Worm (Caenorhabditis elegans) whole organism, L3 larva: ENCODE results near the gene T11G6.3.

Experiments used
- aly-2 ChIP-seq: fragments of 150-350 bp; optimal IDR thresholded peaks from 2 replicates; lab custom pipeline; 2014; ENCODE audit warnings: missing biosample characterization, missing genetic modification characterization
- ceh-16 ChIP-seq: sonication (generic microtip); optimal IDR thresholded peaks from 2 replicates; lab custom pipeline; 2017; ENCODE audit warnings: missing biosample characterization, missing genetic modification characterization
- ceh-28 ChIP-seq: fragments of 150-350 bp; optimal IDR thresholded peaks from 2 replicates; lab custom pipeline; 2014; ENCODE audit warnings: missing biosample characterization, missing genetic modification reagents, missing genetic modification characterization
- ceh-82 ChIP-seq: fragments of 150-350 bp; optimal IDR thresholded peaks from 2 replicates; lab custom pipeline; 2014; ENCODE audit warnings: missing biosample characterization, missing genetic modification characterization
- egl-27 ChIP-seq: sonication (generic microtip); optimal IDR thresholded peaks from 4 replicates; lab custom pipeline; 2017; ENCODE audit warnings: missing biosample characterization, missing genetic modification reagents, missing genetic modification characterization
- egl-5 ChIP-seq: fragments of 150-350 bp; optimal IDR thresholded peaks from 2 replicates; lab custom pipeline; 2017; ENCODE audit warnings: missing biosample characterization, missing genetic modification reagents, missing genetic modification characterization, inconsistent platforms
- elt-1 ChIP-seq: fragments of 150-350 bp; optimal IDR thresholded peaks from 2 replicates; lab custom pipeline; 2014; ENCODE audit warnings: missing biosample characterization, missing genetic modification characterization
- elt-2 ChIP-seq: sonication (generic microtip); optimal IDR thresholded peaks from 2 replicates; lab custom pipeline; 2016; ENCODE audit warnings: missing genetic modification reagents, mild to moderate bottlenecking, missing genetic modification characterization, missing compliant biosample characterization
- eor-1 ChIP-seq, 2 experiments: fragments of 150-350 bp; optimal IDR thresholded peaks; 2 replicates each; lab custom pipeline; 2014 to 2018; ENCODE audit warnings: missing biosample characterization in 2 of 2, missing genetic modification characterization in 2 of 2
- fkh-10 ChIP-seq: sonication (generic microtip); optimal IDR thresholded peaks from 2 replicates; lab custom pipeline; 2017; ENCODE audit warnings: missing biosample characterization, missing genetic modification reagents, missing genetic modification characterization
- fkh-2 ChIP-seq: fragments of 150-350 bp; optimal IDR thresholded peaks from 2 replicates; lab custom pipeline; 2014; ENCODE audit warnings: missing biosample characterization, missing genetic modification reagents, missing genetic modification characterization
- fos-1 ChIP-seq: fragments of 150-350 bp; optimal IDR thresholded peaks from 2 replicates; lab custom pipeline; 2014; ENCODE audit warnings: missing biosample characterization, missing genetic modification characterization
- jun-1 ChIP-seq: fragments of 150-350 bp; optimal IDR thresholded peaks from 2 replicates; lab custom pipeline; 2014; ENCODE audit warnings: missing biosample characterization, missing genetic modification reagents, missing genetic modification characterization
- lin-15B ChIP-seq: fragments of 150-350 bp; optimal IDR thresholded peaks from 2 replicates; lab custom pipeline; 2014; ENCODE audit warnings: missing biosample characterization, missing genetic modification characterization
- lin-39 ChIP-seq: fragments of 150-350 bp; optimal IDR thresholded peaks from 2 replicates; lab custom pipeline; 2018; ENCODE audit warnings: missing biosample characterization, missing genetic modification reagents, missing genetic modification characterization
- lsy-12 ChIP-seq: sonication (generic microtip); optimal IDR thresholded peaks from 2 replicates; lab custom pipeline; 2016; ENCODE audit warnings: mild to moderate bottlenecking, missing genetic modification characterization, missing compliant biosample characterization
- mdl-1 ChIP-seq: fragments of 150-350 bp; optimal IDR thresholded peaks from 2 replicates; lab custom pipeline; 2014; ENCODE audit warnings: missing biosample characterization, missing genetic modification characterization
- nfya-1 ChIP-seq: sonication (generic microtip); optimal IDR thresholded peaks from 2 replicates; lab custom pipeline; 2017; ENCODE audit warnings: missing genetic modification characterization, mild to moderate bottlenecking, missing compliant biosample characterization, antibody characterized with exemption, moderate library complexity; ENCODE audit not compliant: insufficient read depth
- nhr-11 ChIP-seq: fragments of 150-350 bp; optimal IDR thresholded peaks from 2 replicates; lab custom pipeline; 2014; ENCODE audit warnings: missing biosample characterization, missing genetic modification characterization
- nhr-12 ChIP-seq: fragments of 150-350 bp; optimal IDR thresholded peaks from 2 replicates; lab custom pipeline; 2014; ENCODE audit warnings: missing biosample characterization, missing genetic modification characterization
- nhr-23 ChIP-seq: fragments of 150-350 bp; optimal IDR thresholded peaks from 2 replicates; lab custom pipeline; 2014; ENCODE audit warnings: missing biosample characterization, missing genetic modification reagents, missing genetic modification characterization
- nhr-237 ChIP-seq: fragments of 150-350 bp; optimal IDR thresholded peaks from 2 replicates; lab custom pipeline; 2014; ENCODE audit warnings: missing biosample characterization, missing genetic modification characterization
- nhr-25 ChIP-seq: sonication (generic microtip); optimal IDR thresholded peaks from 2 replicates; lab custom pipeline; 2017; ENCODE audit warnings: missing biosample characterization, missing genetic modification characterization
- nhr-43 ChIP-seq: sonication (generic microtip); optimal IDR thresholded peaks from 2 replicates; lab custom pipeline; 2016; ENCODE audit warnings: mild to moderate bottlenecking, missing genetic modification characterization, missing compliant biosample characterization; ENCODE audit not compliant: poor library complexity, severe bottlenecking
- nhr-67 ChIP-seq: fragments of 150-350 bp; optimal IDR thresholded peaks from 2 replicates; lab custom pipeline; 2014; ENCODE audit warnings: missing biosample characterization, missing genetic modification characterization
- nhr-77 ChIP-seq: fragments of 150-350 bp; optimal IDR thresholded peaks from 2 replicates; lab custom pipeline; 2014; ENCODE audit warnings: missing biosample characterization, missing genetic modification characterization
- pqm-1 ChIP-seq: fragments of 150-350 bp; optimal IDR thresholded peaks from 2 replicates; lab custom pipeline; 2017; ENCODE audit warnings: missing biosample characterization, missing genetic modification characterization, inconsistent platforms
- sea-2 ChIP-seq: fragments of 150-350 bp; sonication (generic microtip); optimal IDR thresholded peaks from 4 replicates; lab custom pipeline; 2014; ENCODE audit warnings: missing biosample characterization, missing genetic modification reagents, missing genetic modification characterization
- tbx-2 ChIP-seq: sonication (generic microtip); optimal IDR thresholded peaks from 2 replicates; lab custom pipeline; 2016; ENCODE audit warnings: mild to moderate bottlenecking, missing genetic modification characterization, missing compliant biosample characterization
- unc-39 ChIP-seq: sonication (generic microtip); optimal IDR thresholded peaks from 4 replicates; lab custom pipeline; 2017; ENCODE audit warnings: missing biosample characterization, missing genetic modification characterization
- zag-1 ChIP-seq: fragments of 150-350 bp; optimal IDR thresholded peaks from 2 replicates; lab custom pipeline; 2014; ENCODE audit warnings: missing biosample characterization, missing genetic modification characterization
- ztf-4 ChIP-seq: fragments of 150-350 bp; optimal IDR thresholded peaks from 2 replicates; lab custom pipeline; 2014; ENCODE audit warnings: missing biosample characterization, missing genetic modification characterization

T11G6.3 gene

ce11 chrIV:10884263-10884662 is 29.2 kb upstream of the T11G6.3 start, which contains the start of gene F13E9.5:
Gene F13E9.5, minus strand, starts transcription at chrIV:10884363.
- TF ChIP-seq egl-27 (tag; lab: Kevin White, UChicago) (no peak), lin-39 (tag; lab: Kevin White, UChicago) (no peak), jun-1 (tag; lab: Kevin White, UChicago) (no peak), lsy-12 (tag; lab: Kevin White, UChicago) (no peak), nhr-11 (no peak), ceh-82 (tag; lab: Kevin White, UChicago) (no peak), lin-15B (tag; lab: Kevin White, UChicago) (no peak), tbx-2 (tag; lab: Kevin White, UChicago) (no peak), sea-2 (GFP tag; lab: Kevin White, UChicago) (no peak), nhr-23 (tag; lab: Kevin White, UChicago) (no peak)

- TF ChIP-seq nhr-11 (no peak), elt-2 (tag; lab: Kevin White, UChicago) (peak; percentile 67), ceh-28 (tag; lab: Kevin White, UChicago) (peak; percentile 18), nhr-237 (no peak)
Measured at ce11 chrIV:10881230-10881629, 26.2 kb upstream of the T11G6.3 start, which contains the start of gene F13E9.13. Gene F13E9.13, plus strand, starts transcription at chrIV:10881546.

- TF ChIP-seq ceh-16 (tag; lab: Kevin White, UChicago) (no peak), fkh-2 (no peak), sea-2 (GFP tag; lab: Kevin White, UChicago) (no peak), aly-2 (tag; lab: Kevin White, UChicago) (no peak), nhr-25 (no peak), lin-39 (tag; lab: Kevin White, UChicago) (no peak), fkh-10 (GFP tag; lab: Kevin White, UChicago) (no peak), ztf-4 (tag; lab: Kevin White, UChicago) (no peak), elt-2 (tag; lab: Kevin White, UChicago) (no peak)
Measured at ce11 chrIV:10880264-10880663, 25.2 kb upstream of the T11G6.3 start, which contains the start of gene fipr-15. Gene fipr-15, plus strand, starts transcription at chrIV:10880564.

- no peak for TF ChIP-seq nhr-12
- no peak for TF ChIP-seq nhr-43
- TF ChIP-seq eor-1 (tag; optimal IDR thresholded peaks at IDR 0.05; lab: Kevin White, UChicago): no peak
- TF ChIP-seq sea-2 (GFP tag; lab: Kevin White, UChicago): no peak
- TF ChIP-seq fkh-10 (GFP tag; lab: Kevin White, UChicago): no peak
- TF ChIP-seq egl-27 (tag; lab: Kevin White, UChicago): no peak
- TF ChIP-seq, all 47 proteins: peak for 0
Measured at ce11 chrIV:10879542-10879941, 24.5 kb upstream of the T11G6.3 start, which contains the start of gene sdz-13. Gene sdz-13, minus strand, starts transcription at chrIV:10879642.

DNA sequence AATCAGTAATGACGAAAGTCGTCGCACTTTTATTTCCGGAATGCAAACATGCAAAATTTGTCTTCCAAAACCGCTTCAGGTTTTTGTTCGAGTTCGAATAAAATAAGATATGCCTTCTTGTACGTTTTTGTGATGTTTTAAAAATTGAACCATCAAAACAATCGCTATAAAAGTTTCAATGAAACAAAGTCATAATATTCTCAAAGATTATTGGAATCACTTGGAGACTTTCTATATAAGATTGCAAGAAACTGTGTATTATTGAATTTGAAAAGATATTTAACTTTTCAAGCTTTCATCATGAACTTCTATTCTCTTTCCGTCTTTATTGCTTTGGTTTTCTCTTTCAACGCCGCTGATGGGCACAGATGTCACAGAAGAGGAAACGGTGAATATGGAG is 21.8 kb upstream of the T11G6.3 start, which contains the start of gene fipr-14:
Gene fipr-14, plus strand, starts transcription at position 301 of the 400 bp plus-strand sequence.
- TF ChIP-seq nhr-77 (tag; lab: Kevin White, UChicago): no peak
- no peak for TF ChIP-seq fos-1 (tag; lab: Kevin White, UChicago)
- TF ChIP-seq ceh-28 (tag; lab: Kevin White, UChicago): no peak
- no peak for TF ChIP-seq nfya-1
- TF ChIP-seq fkh-10 (GFP tag; lab: Kevin White, UChicago): no peak

- TF ChIP-seq elt-1 (tag; lab: Kevin White, UChicago) (peak; percentile 35), aly-2 (tag; lab: Kevin White, UChicago) (no peak), zag-1 (tag; lab: Kevin White, UChicago) (no peak)
Measured at ce11 chrIV:10874527-10874926, 19.5 kb upstream of the T11G6.3 start, which contains the start of gene F13E9.12. Gene F13E9.12, minus strand, starts transcription at chrIV:10874627.

DNA sequence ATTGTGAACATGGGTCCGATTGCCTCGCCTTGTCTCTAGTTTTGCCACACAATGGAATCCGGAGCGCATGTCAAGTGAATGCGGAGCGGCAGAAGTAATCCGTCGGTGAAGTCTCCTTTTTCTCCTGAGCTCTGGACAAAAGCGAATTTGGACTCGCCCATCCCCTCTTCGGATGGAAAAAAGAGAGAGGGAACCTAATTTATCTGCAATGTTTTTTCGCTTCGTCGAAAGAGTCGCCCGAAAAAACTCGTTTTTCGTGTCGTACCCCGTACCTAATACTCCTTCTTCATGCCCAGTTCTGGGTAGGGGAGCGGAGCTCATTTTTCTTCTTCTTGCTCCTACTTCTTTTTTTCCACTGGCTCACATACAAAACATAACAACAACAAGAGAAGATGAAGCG is 15.1 kb upstream of the T11G6.3 start:
- TF ChIP-seq ceh-28 (tag; lab: Kevin White, UChicago) (no peak), ceh-82 (tag; lab: Kevin White, UChicago) (no peak), nhr-43 (no peak), ceh-16 (tag; lab: Kevin White, UChicago) (no peak), mdl-1 (tag; lab: Kevin White, UChicago) (no peak), unc-39 (tag; lab: Kevin White, UChicago) (no peak), fos-1 (tag; lab: Kevin White, UChicago) (no peak), nhr-67 (no peak), elt-2 (tag; lab: Kevin White, UChicago) (no peak), zag-1 (tag; lab: Kevin White, UChicago) (no peak), eor-1 (tag; optimal IDR thresholded peaks at IDR 0.05; lab: Kevin White, UChicago) (no peak), pqm-1 (tag; lab: Kevin White, UChicago) (no peak), egl-5 (tag; lab: Kevin White, UChicago) (no peak), lin-15B (tag; lab: Kevin White, UChicago) (no peak), nhr-12 (no peak)
